Worm (Caenorhabditis elegans): Measurements from ENCODE around the gene W02B12.11.

Gene W02B12.11

DNA sequence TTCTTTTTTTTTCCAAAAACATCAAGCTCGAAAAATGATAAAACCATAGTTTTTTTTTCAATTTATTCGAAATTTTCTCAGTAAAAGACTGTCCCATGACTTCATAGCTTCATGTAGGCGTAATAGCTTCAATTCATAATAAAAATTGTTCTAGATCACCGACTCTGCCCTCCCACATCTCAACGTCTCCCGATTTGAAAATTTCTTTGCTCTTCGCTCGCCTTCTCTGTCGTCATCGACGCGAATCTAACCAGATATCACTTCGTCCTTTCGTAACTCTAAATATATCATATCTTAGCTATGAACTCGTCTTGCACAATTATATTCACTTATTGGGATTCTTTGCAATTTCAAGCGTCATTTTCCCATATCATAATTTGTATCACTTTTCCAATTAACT, 41.1 kb downstream of the W02B12.11 start, which contains the start of gene srh-44:
Gene srh-44, plus strand, starts transcription at position 301 of the 400 bp plus-strand sequence.
- no peak for TF ChIP-seq lin-11 (tag; optimal IDR thresholded peaks at IDR 0.05)
- no peak for TF ChIP-seq egl-27 (tag; optimal IDR thresholded peaks at IDR 0.05)
- TF ChIP-seq alr-1 (tag; optimal IDR thresholded peaks at IDR 0.05), result no peak
- TF ChIP-seq nhr-21 (tag; optimal IDR thresholded peaks at IDR 0.05), result no peak
- TF ChIP-seq nhr-23 (tag; optimal IDR thresholded peaks at IDR 0.05), result no peak
- TF ChIP-seq aly-2 (tag; optimal IDR thresholded peaks at IDR 0.05), result no peak
- TF ChIP-seq nhr-237 (tag; optimal IDR thresholded peaks at IDR 0.05), result no peak
- no peak for TF ChIP-seq gmeb-1 (tag; optimal IDR thresholded peaks at IDR 0.05)
- no peak for TF ChIP-seq Y55F3AM.14 (GFP tag; optimal IDR thresholded peaks at IDR 0.05)
- TF ChIP-seq ceh-16 (tag; optimal IDR thresholded peaks at IDR 0.05), result no peak
- no peak for TF ChIP-seq lin-39 (tag; optimal IDR thresholded peaks at IDR 0.05)
- TF ChIP-seq ceh-82 (tag; optimal IDR thresholded peaks at IDR 0.05), result no peak
- TF ChIP-seq peb-1 (tag; optimal IDR thresholded peaks at IDR 0.05), result no peak
- TF ChIP-seq F13H6.1 (tag; optimal IDR thresholded peaks at IDR 0.05), result no peak
- no peak for TF ChIP-seq snpc-4 (tag; optimal IDR thresholded peaks at IDR 0.05)
- TF ChIP-seq nhr-12 (tag; optimal IDR thresholded peaks at IDR 0.05), result no peak
- TF ChIP-seq unc-62 (GFP tag; optimal IDR thresholded peaks at IDR 0.05), result no peak
- no peak for TF ChIP-seq mab-5 (tag; optimal IDR thresholded peaks at IDR 0.05)
- no peak for TF ChIP-seq sma-3 (GFP tag; optimal IDR thresholded peaks at IDR 0.05)

DNA sequence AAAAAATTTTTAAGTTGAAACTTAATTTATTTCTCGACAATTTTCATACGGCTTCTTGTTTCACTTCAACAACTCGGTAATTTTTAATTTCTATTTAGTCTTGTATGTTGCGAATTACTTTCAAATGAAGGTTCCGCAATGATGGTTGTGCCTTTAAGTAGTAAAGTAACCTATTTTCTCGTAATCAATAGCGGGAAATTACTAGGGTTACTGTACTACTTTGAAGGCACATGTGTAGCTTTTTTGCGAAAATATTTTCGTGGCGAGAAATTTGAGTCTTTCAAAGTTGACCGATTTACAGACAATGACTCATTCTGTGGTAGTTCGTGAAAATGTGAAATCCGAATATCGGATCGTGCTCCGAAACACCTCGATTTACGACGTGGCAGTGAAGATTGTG, 44.5 kb downstream of the W02B12.11 start, which contains the start of gene B0334.10:
Gene B0334.10, plus strand, starts transcription at position 301 of the 400 bp plus-strand sequence.
- TF ChIP-seq elt-3 (tag; optimal IDR thresholded peaks at IDR 0.05) (no peak), lin-39 (tag; optimal IDR thresholded peaks at IDR 0.05) (no peak), nhr-6 (tag; optimal IDR thresholded peaks at IDR 0.05) (no peak), sma-9 (GFP tag; optimal IDR thresholded peaks at IDR 0.05) (no peak), sma-9 (tag; optimal IDR thresholded peaks at IDR 0.05) (no peak), nhr-12 (tag; optimal IDR thresholded peaks at IDR 0.05) (no peak)

DNA sequence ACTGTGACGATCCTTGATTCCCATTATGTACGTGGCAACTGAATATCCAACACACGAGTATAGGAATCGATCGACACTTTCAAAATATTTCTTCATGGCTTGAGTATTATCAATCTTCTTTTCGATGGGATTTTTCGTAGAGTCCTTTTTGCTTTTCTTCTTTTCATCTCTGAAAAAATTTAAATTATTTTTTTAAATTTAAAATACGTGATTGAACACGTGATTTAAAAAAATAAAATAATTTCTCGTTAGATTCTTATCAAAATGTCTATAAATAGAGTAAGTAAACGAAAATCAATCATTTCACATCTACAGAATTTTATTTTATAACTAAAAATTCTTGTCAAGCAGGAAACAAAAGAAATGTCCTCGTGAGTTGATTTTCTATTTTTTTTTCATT, 47.6 kb downstream of the W02B12.11 start, which contains the start of gene Y62F5A.10:
Gene Y62F5A.10, plus strand, starts transcription at position 301 of the 400 bp plus-strand sequence.
- TF ChIP-seq unc-39 (tag; optimal IDR thresholded peaks at IDR 0.05) (no peak), R02D3.7 (tag; optimal IDR thresholded peaks at IDR 0.05) (no peak), nhr-12 (tag; optimal IDR thresholded peaks at IDR 0.05) (no peak), lin-11 (tag; optimal IDR thresholded peaks at IDR 0.05) (no peak), Y55F3AM.14 (GFP tag; optimal IDR thresholded peaks at IDR 0.05) (no peak), alr-1 (tag; optimal IDR thresholded peaks at IDR 0.05) (no peak), lin-39 (tag; optimal IDR thresholded peaks at IDR 0.05) (no peak)

Measured in whole organism, L2 larva.